Worm (Caenorhabditis elegans) whole organism, L4 larva: ENCODE data around the gene K08D8.7.

Experiments
- T20F7.1 ChIP-seq: fragments of 200-800 bp; sonication (Bioruptor generic); optimal IDR thresholded peaks from 2 replicates; lab custom pipeline; 2018; ENCODE audit warnings: mild to moderate bottlenecking, missing genetic modification characterization, missing compliant biosample characterization
- aly-2 ChIP-seq: sonication (generic microtip); optimal IDR thresholded peaks from 2 replicates; lab custom pipeline; 2018; ENCODE audit warnings: missing biosample characterization, missing genetic modification characterization
- ceh-20 ChIP-seq: fragments of 200-800 bp; sonication (Bioruptor generic); IDR thresholded peaks from 2 replicates; pipeline ENCODE4 v1.3.6; 2022; ENCODE audit warnings: missing genetic modification reagents, missing genetic modification characterization, missing compliant biosample characterization
- ceh-32 ChIP-seq: sonication (generic microtip); optimal IDR thresholded peaks from 2 replicates; lab custom pipeline; 2016; ENCODE audit warnings: mild to moderate bottlenecking, missing genetic modification characterization, missing compliant biosample characterization; ENCODE audit not compliant: poor library complexity
- egl-27 ChIP-seq: sonication (generic microtip); optimal IDR thresholded peaks from 3 replicates; lab custom pipeline; 2017; ENCODE audit warnings: missing biosample characterization, missing genetic modification reagents, missing genetic modification characterization
- hif-1 ChIP-seq, 2 experiments: sonication (generic microtip); optimal IDR thresholded peaks; 2 replicates each; lab custom pipeline; 2016 to 2017; ENCODE audit warnings: missing compliant biosample characterization in 2 of 2, missing genetic modification characterization in 2 of 2, missing genetic modification reagents in 2 of 2, missing genotype in 2 of 2, mild to moderate bottlenecking in 1 of 2
- madf-9 ChIP-seq: fragments of 200-800 bp; sonication (Bioruptor generic); conservative IDR thresholded peaks from 2 replicates; pipeline ENCODE4 v1.3.6; 2022; ENCODE audit warnings: missing genetic modification reagents, missing genetic modification characterization, missing compliant biosample characterization
- mes-2 ChIP-seq: sonication (generic microtip); optimal IDR thresholded peaks from 2 replicates; lab custom pipeline; 2016; ENCODE audit warnings: missing genotype, mild to moderate bottlenecking, missing genetic modification characterization, missing compliant biosample characterization; ENCODE audit not compliant: poor library complexity, severe bottlenecking
- pqm-1 ChIP-seq: sonication (generic microtip); optimal IDR thresholded peaks from 2 replicates; lab custom pipeline; 2017; ENCODE audit warnings: missing biosample characterization, missing genetic modification characterization
- skn-1 ChIP-seq: fragments of 150-350 bp; optimal IDR thresholded peaks from 2 replicates; lab custom pipeline; 2014; ENCODE audit warnings: missing biosample characterization, missing genetic modification characterization
- unc-130 ChIP-seq: sonication (generic microtip); optimal IDR thresholded peaks from 2 replicates; lab custom pipeline; 2016; ENCODE audit warnings: missing genetic modification reagents, missing genetic modification characterization, missing compliant biosample characterization
- unc-62 ChIP-seq, 3 experiments: fragments of 150-350 bp in 1 of 3; sonication (generic microtip); optimal IDR thresholded peaks in 2 of 3; peaks in 1 of 3; 1 replicate in 1 of 3; 2 replicates in 2 of 3; lab custom pipeline; 2014 to 2017; ENCODE audit warnings: missing biosample characterization in 3 of 3, missing genetic modification characterization in 3 of 3, missing genetic modification reagents in 3 of 3, missing genotype in 1 of 3
- zag-1 ChIP-seq: fragments of 150-350 bp; optimal IDR thresholded peaks from 2 replicates; lab custom pipeline; 2014; ENCODE audit warnings: missing biosample characterization, missing genetic modification characterization
- zfp-2 ChIP-seq: sonication (generic microtip); optimal IDR thresholded peaks from 2 replicates; lab custom pipeline; 2016; ENCODE audit warnings: mild to moderate bottlenecking, missing genetic modification characterization, missing compliant biosample characterization

DNA sequence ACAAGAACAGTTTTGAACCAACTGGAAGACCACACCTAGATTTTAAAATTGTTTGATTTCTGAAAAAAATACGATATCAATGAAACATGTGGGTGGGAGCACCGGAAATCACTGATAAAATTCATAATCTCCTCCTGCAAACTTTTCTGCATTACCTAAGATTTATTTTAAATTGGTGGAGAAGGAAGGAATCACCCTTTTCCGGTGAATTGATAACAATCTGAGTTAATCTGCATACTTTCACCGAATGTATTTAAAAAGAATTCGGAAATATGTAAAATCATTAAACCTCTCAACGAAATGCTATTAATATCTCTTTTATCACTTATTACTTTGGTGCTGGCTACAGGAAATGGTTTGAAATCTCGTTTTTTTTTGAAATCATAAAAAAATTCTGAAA is 46.0 kb downstream of the K08D8.7 start, which contains the start of gene dct-19:
- TF ChIP-seq egl-27 (tag; lab: Kevin White, UChicago), result no peak
- no peak for TF ChIP-seq pqm-1 (tag; lab: Kevin White, UChicago)
- no peak for TF ChIP-seq zfp-2
- no peak for TF ChIP-seq mes-2 (tag; lab: Kevin White, UChicago)
- no peak for TF ChIP-seq aly-2 (tag; lab: Kevin White, UChicago)
- TF ChIP-seq ceh-32 (tag; lab: Kevin White, UChicago), result no peak
- TF ChIP-seq zag-1, result no peak
- no peak for TF ChIP-seq T20F7.1 (GFP tag; lab: Kevin White, UChicago)
- no peak for TF ChIP-seq ceh-20 (GFP tag; lab: Robert Waterston, UW)
- TF ChIP-seq hif-1 (tag; optimal IDR thresholded peaks at IDR 0.05; lab: Kevin White, UChicago), result no peak
- TF ChIP-seq madf-9 (GFP tag; lab: Robert Waterston, UW), result no peak
- TF ChIP-seq unc-130 (GFP tag; lab: Kevin White, UChicago), result no peak
- TF ChIP-seq skn-1, result no peak
- TF ChIP-seq unc-62 (GFP tag; optimal IDR thresholded peaks at IDR 0.05 in 1 of 2; lab: Kevin White, UChicago), result no peak
- TF ChIP-seq unc-62 (tag; optimal IDR thresholded peaks at IDR 0.05; lab: Kevin White, UChicago), result no peak
